Worm (Caenorhabditis elegans) whole organism, mixed stage, embryonic: Measurements from ENCODE around the gene K09C4.10.

ENCODE experiments used
- bed-3 ChIP-seq: fragments of 200-800 bp; sonication (Bioruptor generic); optimal IDR thresholded peaks from 3 replicates; lab custom pipeline; 2018; ENCODE audit warnings: mild to moderate bottlenecking, missing genetic modification characterization, moderate library complexity, missing compliant biosample characterization
- ceh-83 ChIP-seq: fragments of 200-800 bp; sonication (Bioruptor generic); optimal IDR thresholded peaks from 2 replicates; lab custom pipeline; 2018; ENCODE audit warnings: mild to moderate bottlenecking, missing genetic modification characterization, missing compliant biosample characterization
- ces-1 ChIP-seq: fragments of 150-350 bp; optimal IDR thresholded peaks from 2 replicates; lab custom pipeline; 2014; ENCODE audit warnings: missing biosample characterization, missing genetic modification reagents, missing genetic modification characterization
- drap-1 ChIP-seq: fragments of 200-800 bp; sonication (Bioruptor generic); optimal IDR thresholded peaks from 3 replicates; lab custom pipeline; 2018; ENCODE audit warnings: mild to moderate bottlenecking, missing genetic modification characterization, missing compliant biosample characterization
- elt-1 ChIP-seq: sonication (generic microtip); optimal IDR thresholded peaks from 2 replicates; lab custom pipeline; 2017; ENCODE audit warnings: missing genetic modification characterization, mild to moderate bottlenecking, missing compliant biosample characterization, antibody characterized with exemption, moderate library complexity, borderline replicate concordance; ENCODE audit not compliant: insufficient read depth
- elt-3 ChIP-seq: fragments of 150-350 bp; optimal IDR thresholded peaks from 2 replicates; lab custom pipeline; 2014; ENCODE audit warnings: missing biosample characterization, missing genetic modification characterization
- mab-5 ChIP-seq: fragments of 150-350 bp; optimal IDR thresholded peaks from 2 replicates; lab custom pipeline; 2014; ENCODE audit warnings: missing biosample characterization, missing genetic modification characterization
- mep-1 ChIP-seq: fragments of 150-350 bp; optimal IDR thresholded peaks from 2 replicates; lab custom pipeline; 2017; ENCODE audit warnings: missing biosample characterization, missing genetic modification reagents, missing genetic modification characterization, inconsistent platforms
- nhr-28 ChIP-seq: fragments of 150-350 bp; optimal IDR thresholded peaks from 2 replicates; lab custom pipeline; 2014; ENCODE audit warnings: missing biosample characterization, missing genetic modification characterization
- sem-2 ChIP-seq: fragments of 200-800 bp; sonication (Bioruptor generic); optimal IDR thresholded peaks from 2 replicates; lab custom pipeline; 2018; ENCODE audit warnings: mild to moderate bottlenecking, missing genetic modification characterization, missing compliant biosample characterization
- unc-62 ChIP-seq: fragments of 150-350 bp; optimal IDR thresholded peaks from 2 replicates; lab custom pipeline; 2014; ENCODE audit warnings: missing biosample characterization, missing genetic modification reagents, missing genetic modification characterization

DNA sequence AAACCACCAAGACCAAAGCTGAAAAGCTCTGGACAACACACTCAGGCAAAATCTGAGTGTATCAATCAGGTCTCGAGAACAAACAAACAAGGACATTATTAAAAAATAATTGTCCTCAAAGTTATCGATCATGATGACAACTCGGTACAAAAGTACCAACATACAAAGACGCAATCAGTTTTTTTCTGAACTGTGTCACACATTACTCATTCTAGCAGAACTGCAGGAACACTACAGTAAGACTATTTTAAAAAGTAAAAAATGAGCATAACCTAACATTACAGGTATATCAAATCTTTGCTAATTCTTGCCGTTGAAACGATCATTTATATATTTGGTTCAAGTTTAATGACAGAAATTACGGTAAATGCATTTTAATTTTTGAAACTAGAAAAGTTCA is 16.2 kb upstream of the K09C4.10 start, which contains the start of gene K09C4.2:
- TF ChIP-seq ceh-83 (GFP tag; lab: Kevin White, UChicago) (no peak), ces-1 (GFP tag; lab: Kevin White, UChicago) (no peak), unc-62 (GFP tag; lab: Kevin White, UChicago) (no peak), elt-1 (no peak), sem-2 (GFP tag; lab: Kevin White, UChicago) (no peak), mep-1 (no peak), drap-1 (no peak), bed-3 (no peak), mab-5 (tag; lab: Kevin White, UChicago) (no peak), elt-3 (tag; lab: Kevin White, UChicago) (no peak), nhr-28 (tag; lab: Kevin White, UChicago) (no peak)
